Fruit fly (Drosophila melanogaster) whole organism, pupa: ENCODE measurements around the gene CG14374.

Source experiments
- CG10348 ChIP-seq: fragments of 200-800 bp; sonication (Bioruptor generic); IDR thresholded peaks from 2 replicates; pipeline ENCODE4 v1.3.6; 2022; ENCODE audit warnings: missing biosample characterization, missing genetic modification characterization
- CG12605 ChIP-seq: fragments of 200-800 bp; sonication (Bioruptor generic); IDR thresholded peaks from 2 replicates; pipeline ENCODE4 v1.3.6; 2022; ENCODE audit warnings: missing biosample characterization, missing genetic modification characterization
- CG13204 ChIP-seq: fragments of 200-800 bp; sonication (Bioruptor generic); optimal IDR thresholded peaks from 2 replicates; lab custom pipeline; 2018; ENCODE audit warnings: missing biosample characterization, mild to moderate bottlenecking, missing genetic modification characterization, moderate library complexity
- CG14655 ChIP-seq: fragments of 200-800 bp; sonication (Bioruptor generic); optimal IDR thresholded peaks from 3 replicates; lab custom pipeline; 2017; ENCODE audit warnings: mild to moderate bottlenecking, missing biosample characterization, missing genetic modification reagents, missing genetic modification characterization
- CG15710 ChIP-seq: fragments of 200-800 bp; sonication (Bioruptor generic); optimal IDR thresholded peaks from 2 replicates; lab custom pipeline; 2018; ENCODE audit warnings: missing biosample characterization, mild to moderate bottlenecking, missing genetic modification characterization, moderate library complexity
- CG17806 ChIP-seq: fragments of 200-800 bp; sonication (Bioruptor generic); optimal IDR thresholded peaks from 2 replicates; lab custom pipeline; 2018; ENCODE audit warnings: missing biosample characterization, mild to moderate bottlenecking, missing genetic modification characterization, moderate library complexity
- CG32121 ChIP-seq: fragments of 200-800 bp; sonication (Bioruptor generic); IDR thresholded peaks from 2 replicates; pipeline ENCODE4 v1.3.6; 2022; ENCODE audit warnings: missing biosample characterization, missing genetic modification characterization
- CG34367 ChIP-seq: fragments of 200-800 bp; sonication (Bioruptor generic); optimal IDR thresholded peaks from 2 replicates; lab custom pipeline; 2018; ENCODE audit warnings: missing biosample characterization, mild to moderate bottlenecking, missing genetic modification characterization
- CG4496 ChIP-seq: fragments of 200-800 bp; sonication (Bioruptor generic); IDR thresholded peaks from 3 replicates; pipeline ENCODE4 v1.3.6; 2022; ENCODE audit warnings: missing biosample characterization, missing genetic modification characterization
- CG8159 ChIP-seq: fragments of 200-800 bp; sonication (Bioruptor generic); optimal IDR thresholded peaks from 3 replicates; lab custom pipeline; 2018; ENCODE audit warnings: missing biosample characterization, mild to moderate bottlenecking, missing genetic modification characterization, moderate library complexity
- CG8301 ChIP-seq: fragments of 200-800 bp; sonication (Bioruptor generic); optimal IDR thresholded peaks from 2 replicates; lab custom pipeline; 2018; ENCODE audit warnings: missing biosample characterization, mild to moderate bottlenecking, missing genetic modification characterization
- CG9948 ChIP-seq: fragments of 200-800 bp; sonication (Bioruptor generic); optimal IDR thresholded peaks from 2 replicates; lab custom pipeline; 2018; ENCODE audit warnings: missing biosample characterization, mild to moderate bottlenecking, missing genetic modification characterization, moderate library complexity
- D1 ChIP-seq: fragments of 200-800 bp; sonication (Bioruptor generic); optimal IDR thresholded peaks from 2 replicates; lab custom pipeline; 2018; ENCODE audit warnings: missing biosample characterization, mild to moderate bottlenecking, missing genetic modification characterization, moderate library complexity
- EcR ChIP-seq: fragments of 200-800 bp; sonication (Bioruptor generic); optimal IDR thresholded peaks from 3 replicates; lab custom pipeline; 2019; ENCODE audit warnings: missing biosample characterization, missing genetic modification characterization, mild to moderate bottlenecking, moderate library complexity, missing genetic modification reagents
- Ets98B ChIP-seq: fragments of 200-800 bp; sonication (Bioruptor generic); IDR thresholded peaks from 2 replicates; pipeline ENCODE4 v1.3.6; 2022; ENCODE audit warnings: missing biosample characterization, missing genetic modification characterization
- Pif1A ChIP-seq: fragments of 200-800 bp; sonication (Bioruptor generic); optimal IDR thresholded peaks from 3 replicates; lab custom pipeline; 2016; ENCODE audit warnings: missing biosample characterization, missing genetic modification characterization
- Pif1B ChIP-seq: fragments of 200-800 bp; sonication (Bioruptor generic); optimal IDR thresholded peaks from 3 replicates; lab custom pipeline; 2016; ENCODE audit warnings: missing biosample characterization, missing genetic modification characterization
- Snoo ChIP-seq: fragments of 200-800 bp; sonication (Bioruptor generic); optimal IDR thresholded peaks from 3 replicates; lab custom pipeline; 2017; ENCODE audit warnings: missing biosample characterization, mild to moderate bottlenecking, missing genetic modification characterization, inconsistent platforms
- fd96Ca ChIP-seq: fragments of 200-800 bp; sonication (Bioruptor generic); IDR thresholded peaks from 3 replicates; pipeline ENCODE4 v1.3.6; 2022; ENCODE audit warnings: missing biosample characterization, missing genetic modification characterization
- gl ChIP-seq: fragments of 200-800 bp; sonication (Bioruptor generic); optimal IDR thresholded peaks from 2 replicates; lab custom pipeline; 2018; ENCODE audit warnings: missing biosample characterization, mild to moderate bottlenecking, missing genetic modification characterization
- rn ChIP-seq: fragments of 200-800 bp; sonication (Bioruptor generic); IDR thresholded peaks from 2 replicates; pipeline ENCODE4 v1.3.6; 2022; ENCODE audit warnings: missing biosample characterization, missing genetic modification characterization

The CG14374 gene

dm6 chr3R:13428341-13429040 is 31.6 kb upstream of the CG14374 start:
- no peak for TF ChIP-seq CG13204 (GFP tag; lab: Kevin White, UChicago)
- TF ChIP-seq CG10348 (GFP tag; lab: Robert Waterston, UW), result peak; percentile 40; the same call in 1 of the 2 replicates
- peak; percentile 82 for TF ChIP-seq CG14655 (GFP tag; lab: Kevin White, UChicago)
- TF ChIP-seq fd96Ca, result no peak
- peak; percentile 60 for TF ChIP-seq CG15710 (tag; lab: Kevin White, UChicago)
- TF ChIP-seq Pif1A (GFP tag; lab: Kevin White, UChicago), result peak; percentile 71
- peak; percentile 75 for TF ChIP-seq CG32121 (GFP tag; lab: Robert Waterston, UW)
- TF ChIP-seq Pif1B (GFP tag; lab: Kevin White, UChicago), result peak; percentile 53
- 0 out of 2 replicates have a peak, but pooled peaks have one; percentile 24 for TF ChIP-seq rn (GFP tag; lab: Robert Waterston, UW)
- TF ChIP-seq CG9948 (tag; lab: Kevin White, UChicago), result peak; percentile 65
- no peak for TF ChIP-seq EcR
- TF ChIP-seq CG17806 (tag; lab: Kevin White, UChicago), result peak; percentile 75
- no peak for TF ChIP-seq D1
- no peak for TF ChIP-seq gl (tag; lab: Kevin White, UChicago)
- peak; percentile 63 for TF ChIP-seq CG12605 (GFP tag; lab: Robert Waterston, UW)
- TF ChIP-seq Ets98B (GFP tag; lab: Robert Waterston, UW), result peak; percentile 70
- peak; percentile 77 for TF ChIP-seq CG8301 (tag; lab: Kevin White, UChicago)
- peak; percentile 61 for TF ChIP-seq CG34367
- TF ChIP-seq Snoo (tag; lab: Kevin White, UChicago), result peak; percentile 35
- TF ChIP-seq CG4496 (GFP tag; lab: Robert Waterston, UW), result peak; percentile 84
- TF ChIP-seq CG8159 (tag; lab: Kevin White, UChicago), result peak; percentile 66
- TF ChIP-seq, all 21 proteins: peak for 16

DNA sequence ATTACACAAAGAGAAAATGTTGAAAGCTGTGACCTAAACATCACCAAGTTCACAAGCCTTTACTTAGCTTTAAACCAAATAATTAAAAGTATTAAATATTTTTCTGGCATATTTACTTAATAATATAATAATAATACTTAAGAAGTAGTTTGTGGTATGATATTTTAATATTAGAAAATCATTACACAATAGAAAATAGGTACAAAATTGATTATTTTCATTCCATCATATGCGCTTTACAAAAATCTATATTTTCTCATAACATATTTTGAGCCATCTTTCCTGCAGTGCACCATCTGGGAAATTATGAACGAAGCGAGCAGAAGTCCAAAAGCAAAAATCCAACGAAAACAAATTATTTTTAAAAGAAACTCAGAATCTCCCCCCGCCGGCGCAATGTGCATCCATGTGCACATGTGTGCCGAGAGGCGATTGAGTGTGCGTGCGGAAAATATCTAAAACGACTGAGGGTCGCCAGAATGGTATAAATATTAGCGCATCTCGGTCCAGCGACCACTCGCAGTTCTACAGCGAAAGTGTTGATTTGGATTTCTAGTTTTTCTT is 28.6 kb upstream of the CG14374 start, which contains the start of gene Act87E:
Act87E (plus strand) TSS at position 514 of the 564 bp plus-strand sequence.
- no peak for TF ChIP-seq D1
- no peak for TF ChIP-seq gl (tag; lab: Kevin White, UChicago)
- TF ChIP-seq CG15710 (tag; lab: Kevin White, UChicago), result peak; percentile 52
- no peak for TF ChIP-seq Ets98B (GFP tag; lab: Robert Waterston, UW)
- TF ChIP-seq CG17806 (tag; lab: Kevin White, UChicago), result peak; percentile 12
- TF ChIP-seq CG12605 (GFP tag; lab: Robert Waterston, UW), result no peak
- TF ChIP-seq CG8159 (tag; lab: Kevin White, UChicago), result peak; percentile 68
- TF ChIP-seq CG10348 (GFP tag; lab: Robert Waterston, UW), result no peak
- TF ChIP-seq CG14655 (GFP tag; lab: Kevin White, UChicago), result peak; percentile 72
- peak; percentile 12 for TF ChIP-seq CG34367
- peak; percentile 59 for TF ChIP-seq CG9948 (tag; lab: Kevin White, UChicago)
- no peak for TF ChIP-seq EcR
- no peak for TF ChIP-seq Snoo (tag; lab: Kevin White, UChicago)
- no peak for TF ChIP-seq CG32121 (GFP tag; lab: Robert Waterston, UW)
- TF ChIP-seq rn (GFP tag; lab: Robert Waterston, UW), result no peak
- TF ChIP-seq fd96Ca, result no peak
- peak; percentile 66 for TF ChIP-seq CG8301 (tag; lab: Kevin White, UChicago)
- no peak for TF ChIP-seq Pif1A (GFP tag; lab: Kevin White, UChicago)
- no peak for TF ChIP-seq CG13204 (GFP tag; lab: Kevin White, UChicago)
- no peak for TF ChIP-seq CG4496 (GFP tag; lab: Robert Waterston, UW)
- TF ChIP-seq Pif1B (GFP tag; lab: Kevin White, UChicago), result no peak
- TF ChIP-seq, all 21 proteins: peak for 7

DNA sequence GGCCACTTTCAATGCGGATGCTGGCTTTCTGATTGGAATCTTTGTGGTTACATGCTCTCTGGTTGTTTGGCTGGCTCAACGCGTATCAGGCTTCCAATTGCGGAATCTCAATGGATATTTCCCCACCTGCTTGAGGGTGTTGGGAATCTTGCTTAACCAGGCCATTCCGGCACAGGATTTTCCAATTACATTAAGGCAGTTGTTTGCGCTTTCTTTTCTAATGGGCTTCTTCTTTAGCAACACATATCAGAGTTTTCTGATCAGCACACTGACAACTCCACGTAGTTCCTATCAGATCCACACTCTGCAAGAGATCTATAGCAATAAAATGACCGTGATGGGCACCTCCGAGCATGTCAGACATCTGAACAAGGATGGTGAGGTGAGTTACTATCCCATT is 25.2 kb upstream of the CG14374 start:
- TF ChIP-seq CG17806 (tag; lab: Kevin White, UChicago) (no peak), CG13204 (GFP tag; lab: Kevin White, UChicago) (no peak), EcR (no peak), CG14655 (GFP tag; lab: Kevin White, UChicago) (no peak), Pif1B (GFP tag; lab: Kevin White, UChicago) (no peak), CG8159 (tag; lab: Kevin White, UChicago) (no peak), gl (tag; lab: Kevin White, UChicago) (no peak), CG32121 (GFP tag; lab: Robert Waterston, UW) (no peak), Pif1A (GFP tag; lab: Kevin White, UChicago) (no peak), CG34367 (no peak), D1 (no peak), fd96Ca (no peak), CG15710 (tag; lab: Kevin White, UChicago) (no peak), rn (GFP tag; lab: Robert Waterston, UW) (no peak), CG10348 (GFP tag; lab: Robert Waterston, UW) (no peak), CG4496 (GFP tag; lab: Robert Waterston, UW) (no peak), CG8301 (tag; lab: Kevin White, UChicago) (no peak), CG12605 (GFP tag; lab: Robert Waterston, UW) (no peak)
- TF ChIP-seq, all 21 proteins: peak for 0

DNA sequence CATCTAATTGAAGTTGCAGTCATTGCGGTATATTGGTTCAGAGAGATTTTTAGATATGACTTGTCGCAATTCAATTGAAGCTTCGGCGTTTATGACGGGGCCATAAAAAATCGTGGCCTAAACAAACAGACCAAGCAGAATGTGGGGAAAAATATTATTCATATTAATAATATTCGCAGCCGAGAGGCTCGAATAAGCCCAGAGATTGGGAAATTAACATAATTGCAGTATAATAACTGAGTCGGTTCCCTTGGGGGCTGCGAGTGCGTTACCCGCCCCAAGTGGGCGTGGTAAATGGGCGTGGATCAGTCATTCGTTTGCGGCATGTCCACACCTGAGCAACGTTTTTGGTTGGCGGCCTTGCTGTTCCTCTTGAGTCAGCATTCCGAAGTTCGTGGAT is 23.0 kb upstream of the CG14374 start, which contains the start of gene Ir87a:
Ir87a (plus strand) TSS at position 301 of the 400 bp plus-strand sequence.
- TF ChIP-seq CG32121 (GFP tag; lab: Robert Waterston, UW) (no peak), Pif1A (GFP tag; lab: Kevin White, UChicago) (no peak), CG8301 (tag; lab: Kevin White, UChicago) (no peak), CG8159 (tag; lab: Kevin White, UChicago) (no peak), EcR (no peak)
